Worm (Caenorhabditis elegans): ENCODE measurements around the gene dnc-2.

DNA sequence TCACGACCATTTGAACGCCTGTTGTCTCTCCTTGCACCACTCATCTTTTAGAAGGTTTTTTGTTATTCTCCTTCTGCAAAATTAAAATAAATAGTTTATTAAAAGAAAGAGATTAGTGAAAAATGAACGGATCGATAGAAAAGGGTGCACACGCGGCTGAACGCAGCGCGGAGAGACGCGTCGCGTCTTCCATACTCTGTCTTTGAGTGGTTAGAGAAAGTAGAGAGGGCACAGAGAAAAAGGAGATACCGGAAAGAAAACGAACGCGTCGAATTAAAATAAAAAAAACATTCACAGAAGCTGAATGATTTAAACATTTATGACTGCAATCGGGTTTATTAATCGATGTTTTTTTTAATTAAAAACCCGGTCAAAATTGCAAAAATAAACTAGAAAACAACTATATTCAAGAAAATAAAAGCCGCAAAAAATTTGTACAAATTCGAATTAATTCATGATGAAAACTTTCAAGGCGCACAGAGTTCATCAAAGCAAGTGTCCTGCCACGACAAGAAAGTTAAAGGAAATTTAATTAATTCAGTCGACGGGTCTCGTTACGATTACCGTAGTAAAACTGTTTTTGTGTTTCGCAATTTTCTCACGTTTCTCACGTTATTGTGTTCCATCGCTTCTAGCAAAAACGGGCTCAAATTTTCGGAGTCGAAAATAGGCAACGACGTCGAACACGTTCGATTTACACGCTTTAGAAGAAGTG is 32.8 kb upstream of the dnc-2 start, which contains the start of the genes nono-1 and nop-1:
- TF ChIP-seq flt-1 (GFP tag; IDR thresholded peaks at IDR 0.05) (peak; percentile 64; the same call in 1 of the 2 replicates), T22C8.4 (GFP tag; IDR thresholded peaks at IDR 0.05) (no peak), ztf-23 (GFP tag; IDR thresholded peaks at IDR 0.05) (no peak), med-1 (GFP tag; optimal IDR thresholded peaks at IDR 0.05; ENCODE audit: insufficient read depth) (no peak), ref-1 (GFP tag; conservative IDR thresholded peaks at IDR 0.05) (no peak), cog-1 (tag; optimal IDR thresholded peaks at IDR 0.05) (no peak)

Measured in whole organism, midembryonic.